Fruit fly (Drosophila melanogaster): ENCODE data around the gene CG2233.

The CG2233 gene

dm6 chrX:8057299-8057730, 20.0 kb upstream of the CG2233 start (continued):
- TF ChIP-seq oc (tag; optimal IDR thresholded peaks at IDR 0.05), result no peak
- TF ChIP-seq nom (GFP tag; optimal IDR thresholded peaks at IDR 0.05), result no peak
- TF ChIP-seq Sin3A (optimal IDR thresholded peaks at IDR 0.05), result no peak
- TF ChIP-seq tgo (GFP tag; IDR thresholded peaks at IDR 0.05), result peak; percentile 49; the same call in 2 of the 3 replicates
- peak; percentile 59 for TF ChIP-seq CG12744 (GFP tag; optimal IDR thresholded peaks at IDR 0.05)
- no peak for TF ChIP-seq CG7745 (tag; optimal IDR thresholded peaks at IDR 0.05)
- peak; percentile 84 for TF ChIP-seq CG18262 (tag; optimal IDR thresholded peaks at IDR 0.05)
- TF ChIP-seq yki (optimal IDR thresholded peaks at IDR 0.05), result no peak
- no peak for TF ChIP-seq Dfd (GFP tag; optimal IDR thresholded peaks at IDR 0.05)
- no peak for TF ChIP-seq CTCF (GFP tag; optimal IDR thresholded peaks at IDR 0.05)
- TF ChIP-seq pros (GFP tag; optimal IDR thresholded peaks at IDR 0.05), result no peak
- peak; percentile 71 for TF ChIP-seq pnt (GFP tag; optimal IDR thresholded peaks at IDR 0.05)
- TF ChIP-seq scrt (GFP tag; optimal IDR thresholded peaks at IDR 0.05), result peak; percentile 63
- TF ChIP-seq toy (GFP tag; IDR thresholded peaks at IDR 0.05), result no peak
- no peak for TF ChIP-seq ara (GFP tag; IDR thresholded peaks at IDR 0.05)
- TF ChIP-seq Gug (GFP tag; IDR thresholded peaks at IDR 0.05), result peak; percentile 43; the same call in 2 of the 4 replicates
- TF ChIP-seq CG12104 (GFP tag; optimal IDR thresholded peaks at IDR 0.05), result peak; percentile 71
- no peak for TF ChIP-seq CG14860 (GFP tag; IDR thresholded peaks at IDR 0.05; ENCODE audit: partially characterized antibody)
- TF ChIP-seq CG7987 (GFP tag; optimal IDR thresholded peaks at IDR 0.05), result no peak
- TF ChIP-seq CG4854 (GFP tag; optimal IDR thresholded peaks at IDR 0.05), result peak; percentile 35
- no peak for TF ChIP-seq abd-A (tag; optimal IDR thresholded peaks at IDR 0.05)
- no peak for TF ChIP-seq exex (tag; optimal IDR thresholded peaks at IDR 0.05)
- peak; percentile 61; the same call in 2 of the 3 replicates for TF ChIP-seq CG34422 (GFP tag; IDR thresholded peaks at IDR 0.05)
- peak; percentile 81 for TF ChIP-seq Side (GFP tag; optimal IDR thresholded peaks at IDR 0.05)
- peak; percentile 25 for TF ChIP-seq CG6765 (GFP tag; optimal IDR thresholded peaks at IDR 0.05)
- TF ChIP-seq CG18619 (GFP tag; optimal IDR thresholded peaks at IDR 0.05), result peak; percentile 75
- peak; percentile 32 for TF ChIP-seq psq (GFP tag; optimal IDR thresholded peaks at IDR 0.05)
- TF ChIP-seq CG30020 (tag; optimal IDR thresholded peaks at IDR 0.05), result peak; percentile 18
- TF ChIP-seq Sry-δ (GFP tag; optimal IDR thresholded peaks at IDR 0.05), result no peak
- TF ChIP-seq CG11456 (GFP tag; IDR thresholded peaks at IDR 0.05), result peak; percentile 70; the same call in 1 of the 3 replicates
- peak; percentile 28 for TF ChIP-seq CG6683 (GFP tag; optimal IDR thresholded peaks at IDR 0.05)
- no peak for TF ChIP-seq fd102C (GFP tag; optimal IDR thresholded peaks at IDR 0.05)
- TF ChIP-seq Ada2b (GFP tag; IDR thresholded peaks at IDR 0.05), result peak; percentile 33; the same call in 1 of the 2 replicates
- TF ChIP-seq CG11723 (GFP tag; optimal IDR thresholded peaks at IDR 0.05), result peak; percentile 45
- no peak for TF ChIP-seq CG10431 (GFP tag; optimal IDR thresholded peaks at IDR 0.05)
- peak; percentile 30 to 81 for TF ChIP-seq Pdp1 (GFP tag; optimal IDR thresholded peaks at IDR 0.05)
- TF ChIP-seq Bteb2 (GFP tag; optimal IDR thresholded peaks at IDR 0.05), result peak; percentile 35
- TF ChIP-seq MESR4 (GFP tag; optimal IDR thresholded peaks at IDR 0.05), result no peak
- peak; percentile 51; the same call in 1 of the 2 replicates for TF ChIP-seq slbo (GFP tag; IDR thresholded peaks at IDR 0.05)
- peak; percentile 63 for TF ChIP-seq Nf-YC (tag; optimal IDR thresholded peaks at IDR 0.05)
- TF ChIP-seq TFAM (GFP tag; optimal IDR thresholded peaks at IDR 0.05), result peak; percentile 26
- TF ChIP-seq CG17385 (GFP tag; optimal IDR thresholded peaks at IDR 0.05), result peak; percentile 51
- no peak for TF ChIP-seq aop (GFP tag; IDR thresholded peaks at IDR 0.05)
- TF ChIP-seq NC2β (GFP tag; optimal IDR thresholded peaks at IDR 0.05), result peak; percentile 6
- peak; percentile 65 for TF ChIP-seq CG10543 (GFP tag; optimal IDR thresholded peaks at IDR 0.05)
- no peak for TF ChIP-seq dan (GFP tag; IDR thresholded peaks at IDR 0.05)
- no peak for TF ChIP-seq CG5953 (GFP tag; IDR thresholded peaks at IDR 0.05)
- TF ChIP-seq HmgZ (tag; optimal IDR thresholded peaks at IDR 0.05), result peak; percentile 45
- no peak for TF ChIP-seq pan (optimal IDR thresholded peaks at IDR 0.05)
- peak in 1 of 2 experiments; percentile 46 for TF ChIP-seq pan (GFP tag; optimal IDR thresholded peaks at IDR 0.05 in 1 of 2, IDR thresholded peaks at IDR 0.05 in 1 of 2)
- TF ChIP-seq CG9932 (GFP tag; IDR thresholded peaks at IDR 0.05), result peak; percentile 64
- TF ChIP-seq CG12769 (tag; optimal IDR thresholded peaks at IDR 0.05), result no peak

Measured in whole organism, embryonic.